Fruit fly (Drosophila melanogaster): ENCODE measurements around the gene CG14879.

- peak; percentile 48 for TF ChIP-seq Myc (optimal IDR thresholded peaks at IDR 0.05)
- TF ChIP-seq rgr (GFP tag; optimal IDR thresholded peaks at IDR 0.05) = peak; percentile 83
- no peak for TF ChIP-seq CrebA (GFP tag; optimal IDR thresholded peaks at IDR 0.05; ENCODE audit: borderline replicate concordance)
- no peak for TF ChIP-seq dl (GFP tag; optimal IDR thresholded peaks at IDR 0.05; ENCODE audit: insufficient read depth in 1 of 2, partially characterized antibody in 2 of 2)
- TF ChIP-seq woc (GFP tag; optimal IDR thresholded peaks at IDR 0.05) = peak; percentile 95
- peak; percentile 87 for TF ChIP-seq Hnf4 (GFP tag; optimal IDR thresholded peaks at IDR 0.05)
- TF ChIP-seq br (GFP tag; optimal IDR thresholded peaks at IDR 0.05) = peak; percentile 81
- peak; percentile 89 for TF ChIP-seq h (GFP tag; optimal IDR thresholded peaks at IDR 0.05)
- no peak for TF ChIP-seq Abd-B (GFP tag; optimal IDR thresholded peaks at IDR 0.05)
These were observed 7.1 kb downstream of the CG14879 start, which contains the start of the genes SF2 and pad for dm6 chr3R:16341817-16342374.
